Worm (Caenorhabditis elegans): Measurements from ENCODE around the gene K11D12.8.
A peak's percentile ranks its signal among the peaks of the same experiment; 100 is the strongest.

ce11 chrV:5026438-5026837 is 14.4 kb downstream of the K11D12.8 start:
- TF ChIP-seq daf-12 (tag; optimal IDR thresholded peaks at IDR 0.05), result no peak
- no peak for TF ChIP-seq aha-1 (tag)
- TF ChIP-seq lin-13 (GFP tag; optimal IDR thresholded peaks at IDR 0.05), result no peak
- no peak for TF ChIP-seq mep-1 (tag; optimal IDR thresholded peaks at IDR 0.05)
- TF ChIP-seq R02D3.7 (tag; optimal IDR thresholded peaks at IDR 0.05), result no peak
- TF ChIP-seq F49E8.2 (tag; optimal IDR thresholded peaks at IDR 0.05; ENCODE audit: borderline replicate concordance), result no peak
- no peak for TF ChIP-seq ztf-7 (tag; optimal IDR thresholded peaks at IDR 0.05)
- TF ChIP-seq hlh-30 (tag; optimal IDR thresholded peaks at IDR 0.05; ENCODE audit: insufficient read depth), result peak; percentile 17
- TF ChIP-seq zfp-3 (GFP tag; conservative IDR thresholded peaks at IDR 0.05), result no peak
- no peak for TF ChIP-seq unc-39 (tag; optimal IDR thresholded peaks at IDR 0.05)
- no peak for TF ChIP-seq nhr-237 (tag; optimal IDR thresholded peaks at IDR 0.05)
- TF ChIP-seq nhr-25 (tag; optimal IDR thresholded peaks at IDR 0.05; ENCODE audit: borderline replicate concordance, insufficient read depth), result no peak
